Worm (Caenorhabditis elegans) whole organism, mixed stage, embryonic: ENCODE results near the gene aman-2.

Experiments
- M03D4.4 ChIP-seq: sonication (generic microtip); optimal IDR thresholded peaks from 2 replicates; lab custom pipeline; 2017; ENCODE audit warnings: mild to moderate bottlenecking, missing genetic modification characterization, missing compliant biosample characterization
- bed-3 ChIP-seq: fragments of 200-800 bp; sonication (Bioruptor generic); optimal IDR thresholded peaks from 3 replicates; lab custom pipeline; 2018; ENCODE audit warnings: mild to moderate bottlenecking, missing genetic modification characterization, moderate library complexity, missing compliant biosample characterization
- blmp-1 ChIP-seq: fragments of 150-350 bp; optimal IDR thresholded peaks from 2 replicates; lab custom pipeline; 2014; ENCODE audit warnings: missing biosample characterization, missing genetic modification characterization
- ceh-39 ChIP-seq: fragments of 150-350 bp; optimal IDR thresholded peaks from 2 replicates; lab custom pipeline; 2014; ENCODE audit warnings: missing biosample characterization, missing genetic modification characterization
- ceh-43 ChIP-seq: fragments of 200-800 bp; sonication (Bioruptor generic); optimal IDR thresholded peaks from 2 replicates; lab custom pipeline; 2018; ENCODE audit warnings: mild to moderate bottlenecking, missing genetic modification characterization, moderate library complexity, missing compliant biosample characterization
- ceh-83 ChIP-seq: fragments of 200-800 bp; sonication (Bioruptor generic); optimal IDR thresholded peaks from 2 replicates; lab custom pipeline; 2018; ENCODE audit warnings: mild to moderate bottlenecking, missing genetic modification characterization, missing compliant biosample characterization
- ces-1 ChIP-seq: fragments of 150-350 bp; optimal IDR thresholded peaks from 2 replicates; lab custom pipeline; 2014; ENCODE audit warnings: missing biosample characterization, missing genetic modification reagents, missing genetic modification characterization
- elt-3 ChIP-seq: fragments of 150-350 bp; optimal IDR thresholded peaks from 2 replicates; lab custom pipeline; 2014; ENCODE audit warnings: missing biosample characterization, missing genetic modification characterization
- hlh-1 ChIP-seq: fragments of 150-350 bp; optimal IDR thresholded peaks from 2 replicates; lab custom pipeline; 2014; ENCODE audit warnings: missing biosample characterization, missing genetic modification reagents, missing genetic modification characterization
- lin-13 ChIP-seq: fragments of 150-350 bp; optimal IDR thresholded peaks from 2 replicates; lab custom pipeline; 2014; ENCODE audit warnings: missing biosample characterization, missing genetic modification characterization
- lin-32 ChIP-seq: fragments of 200-800 bp; sonication (Bioruptor generic); optimal IDR thresholded peaks from 2 replicates; lab custom pipeline; 2018; ENCODE audit warnings: mild to moderate bottlenecking, missing genetic modification characterization, missing compliant biosample characterization
- mab-5 ChIP-seq: fragments of 150-350 bp; optimal IDR thresholded peaks from 2 replicates; lab custom pipeline; 2014; ENCODE audit warnings: missing biosample characterization, missing genetic modification characterization
- mep-1 ChIP-seq: fragments of 150-350 bp; optimal IDR thresholded peaks from 2 replicates; lab custom pipeline; 2017; ENCODE audit warnings: missing biosample characterization, missing genetic modification reagents, missing genetic modification characterization, inconsistent platforms
- mls-2 ChIP-seq: sonication (generic microtip); optimal IDR thresholded peaks from 2 replicates; lab custom pipeline; 2016; ENCODE audit warnings: mild to moderate bottlenecking, missing genetic modification characterization, moderate library complexity, missing compliant biosample characterization
- nhr-12 ChIP-seq: fragments of 150-350 bp; optimal IDR thresholded peaks from 2 replicates; lab custom pipeline; 2014; ENCODE audit warnings: missing biosample characterization, missing genetic modification characterization
- nhr-2 ChIP-seq: fragments of 150-350 bp; optimal IDR thresholded peaks from 2 replicates; lab custom pipeline; 2014; ENCODE audit warnings: missing biosample characterization, missing genetic modification characterization
- nhr-237 ChIP-seq: fragments of 150-350 bp; optimal IDR thresholded peaks from 2 replicates; lab custom pipeline; 2014; ENCODE audit warnings: missing biosample characterization, missing genetic modification characterization
- nhr-28 ChIP-seq: fragments of 150-350 bp; optimal IDR thresholded peaks from 2 replicates; lab custom pipeline; 2014; ENCODE audit warnings: missing biosample characterization, missing genetic modification characterization
- nhr-76 ChIP-seq: sonication (generic microtip); optimal IDR thresholded peaks from 2 replicates; lab custom pipeline; 2017; ENCODE audit warnings: missing biosample characterization, missing genetic modification characterization
- sem-2 ChIP-seq: fragments of 200-800 bp; sonication (Bioruptor generic); optimal IDR thresholded peaks from 2 replicates; lab custom pipeline; 2018; ENCODE audit warnings: mild to moderate bottlenecking, missing genetic modification characterization, missing compliant biosample characterization
- snpc-4 ChIP-seq: fragments of 150-350 bp; optimal IDR thresholded peaks from 2 replicates; lab custom pipeline; 2014; ENCODE audit warnings: missing biosample characterization, missing genetic modification characterization
- sptf-1 ChIP-seq: sonication (generic microtip); optimal IDR thresholded peaks from 2 replicates; lab custom pipeline; 2017; ENCODE audit warnings: mild to moderate bottlenecking, missing genetic modification characterization, moderate library complexity, missing compliant biosample characterization
- tbx-8 ChIP-seq: fragments of 200-800 bp; sonication (Bioruptor generic); optimal IDR thresholded peaks from 2 replicates; lab custom pipeline; 2018; ENCODE audit warnings: mild to moderate bottlenecking, missing genetic modification characterization, moderate library complexity, missing compliant biosample characterization
- unc-39 ChIP-seq: fragments of 150-350 bp; optimal IDR thresholded peaks from 2 replicates; lab custom pipeline; 2014; ENCODE audit warnings: missing biosample characterization, missing genetic modification characterization
- unc-62 ChIP-seq: fragments of 150-350 bp; optimal IDR thresholded peaks from 2 replicates; lab custom pipeline; 2014; ENCODE audit warnings: missing biosample characterization, missing genetic modification reagents, missing genetic modification characterization
- zip-8 ChIP-seq: fragments of 150-350 bp; optimal IDR thresholded peaks from 2 replicates; lab custom pipeline; 2014; ENCODE audit warnings: missing biosample characterization, missing genetic modification characterization
- ztf-11 ChIP-seq: fragments of 150-350 bp; optimal IDR thresholded peaks from 2 replicates; lab custom pipeline; 2014; ENCODE audit warnings: missing biosample characterization, missing genetic modification characterization

aman-2 gene

DNA sequence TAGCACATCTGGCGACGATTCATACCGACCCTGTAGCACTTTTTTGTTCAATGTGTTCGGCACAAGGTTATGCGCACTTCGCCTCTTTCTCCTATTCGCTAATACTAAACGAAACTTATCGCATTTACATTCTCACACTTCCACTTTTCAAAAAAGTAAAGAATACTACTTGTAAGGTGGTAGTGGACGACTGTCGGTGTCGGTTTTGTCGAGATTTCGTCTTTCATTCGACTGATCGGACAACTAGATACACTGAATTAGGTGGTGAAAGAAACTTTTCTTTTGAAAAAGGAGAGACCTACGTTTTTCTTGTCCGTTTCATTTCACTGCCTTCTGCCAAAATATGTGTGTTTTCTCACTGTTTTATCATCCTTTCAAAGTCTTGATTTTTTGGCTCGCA lies 35.4 kb downstream of the aman-2 start:
- TF ChIP-seq snpc-4, result no peak
- no peak for TF ChIP-seq nhr-2 (tag; lab: Kevin White, UChicago)
- no peak for TF ChIP-seq ceh-39 (tag; lab: Kevin White, UChicago)
- TF ChIP-seq nhr-237, result no peak
- TF ChIP-seq ces-1, result no peak
- TF ChIP-seq zip-8 (tag; lab: Kevin White, UChicago), result no peak
- no peak for TF ChIP-seq sem-2 (GFP tag; lab: Kevin White, UChicago)
- no peak for TF ChIP-seq mls-2 (tag; lab: Kevin White, UChicago)
- no peak for TF ChIP-seq tbx-8 (GFP tag; lab: Kevin White, UChicago)
- TF ChIP-seq mab-5 (tag; lab: Kevin White, UChicago), result no peak
- TF ChIP-seq M03D4.4, result no peak

DNA sequence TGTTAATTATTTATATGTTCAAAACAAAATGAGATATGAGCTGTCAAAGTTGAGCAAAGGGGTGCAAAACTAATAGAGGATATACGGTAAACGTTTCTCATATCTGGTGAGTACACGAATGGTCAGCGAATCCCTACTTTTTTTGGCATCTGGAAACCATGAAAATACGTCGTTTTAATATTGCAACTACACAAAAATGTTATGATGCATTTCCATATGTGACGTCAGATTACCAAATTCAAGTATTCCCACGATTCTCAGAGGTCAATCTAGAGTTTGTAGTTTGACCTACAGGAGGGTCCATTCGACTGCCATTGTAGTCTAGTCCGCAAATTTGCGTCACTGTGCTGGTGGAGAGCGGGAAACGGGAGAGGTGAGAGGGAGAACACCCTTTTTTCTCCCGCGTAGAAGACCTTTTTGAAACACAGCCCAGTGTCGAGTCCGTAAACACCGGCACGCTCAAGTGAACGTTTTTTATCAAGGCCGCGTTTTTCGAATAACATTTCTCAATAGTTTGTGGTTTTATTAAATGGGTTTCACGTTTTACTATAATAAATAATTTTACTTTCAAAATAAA lies 36.6 kb downstream of the aman-2 start:
- TF ChIP-seq ceh-83 (GFP tag; lab: Kevin White, UChicago), result no peak
- TF ChIP-seq nhr-12 (tag; lab: Kevin White, UChicago), result peak; percentile 32
- peak; percentile 25 for TF ChIP-seq lin-13 (tag; lab: Kevin White, UChicago)
- TF ChIP-seq nhr-28 (tag; lab: Kevin White, UChicago), result no peak
- no peak for TF ChIP-seq zip-8 (tag; lab: Kevin White, UChicago)
- no peak for TF ChIP-seq elt-3
- TF ChIP-seq nhr-237, result no peak
- TF ChIP-seq mep-1 (tag; lab: Kevin White, UChicago), result peak; percentile 50
- no peak for TF ChIP-seq mls-2 (tag; lab: Kevin White, UChicago)
- no peak for TF ChIP-seq sptf-1 (tag; lab: Kevin White, UChicago)

DNA sequence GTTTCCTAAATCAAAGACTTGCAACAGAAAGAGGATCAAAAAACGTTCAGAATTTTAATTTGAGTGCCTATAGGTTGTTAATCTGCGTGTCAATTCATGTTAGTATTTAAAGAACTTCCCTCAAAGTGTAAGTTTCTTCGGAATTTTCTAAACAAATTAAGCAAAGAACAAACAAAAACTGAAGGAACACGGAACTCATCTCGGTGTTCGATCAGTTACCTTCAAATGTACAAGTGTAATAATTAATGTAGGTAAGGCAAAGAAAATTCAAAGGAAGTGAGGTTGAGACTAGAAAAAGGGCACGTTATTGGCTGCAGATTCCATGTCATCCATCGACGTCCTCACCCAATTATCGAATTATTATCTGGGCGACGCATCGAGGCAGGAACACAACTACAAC lies 39.1 kb downstream of the aman-2 start, which contains the start of gene K12G11.6:
K12G11.6 (plus strand) TSS at position 357 of the 400 bp plus-strand sequence.
- TF ChIP-seq hlh-1 (tag; lab: Kevin White, UChicago) (no peak), lin-32 (no peak), snpc-4 (no peak), ces-1 (no peak), elt-3 (no peak)

DNA sequence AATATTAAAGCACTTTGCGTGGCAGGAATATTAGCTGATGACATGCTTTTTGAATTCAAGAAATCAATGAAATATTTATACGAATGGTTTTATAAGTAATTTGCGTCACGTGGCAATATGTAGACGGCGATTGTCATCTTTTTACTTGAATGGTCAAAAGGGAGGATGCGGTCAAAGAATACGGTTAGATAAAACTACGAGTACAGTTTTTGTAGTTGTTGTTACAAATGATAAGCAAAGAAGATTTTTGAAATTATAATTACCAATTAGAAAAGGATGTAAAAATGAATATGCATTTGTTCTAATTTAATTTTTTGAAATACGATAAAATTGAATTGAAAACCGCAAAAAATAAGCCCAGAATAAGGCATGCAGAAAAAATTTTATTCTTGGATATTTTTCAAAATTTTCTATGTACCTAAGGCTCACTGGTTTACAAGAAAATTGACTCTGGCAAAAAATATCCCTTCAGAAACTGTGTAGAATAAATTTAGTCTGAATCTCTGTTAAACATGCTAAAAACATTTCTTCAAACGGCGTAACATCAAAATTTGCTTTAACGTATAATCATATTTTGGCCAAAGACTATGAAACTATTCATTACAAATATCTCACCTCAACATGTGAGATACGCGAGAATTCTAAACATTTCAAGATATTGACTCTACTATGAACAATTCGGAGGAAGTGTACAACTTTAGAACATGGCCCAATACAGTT lies 41.7 kb downstream of the aman-2 start, which contains the start of the genes sodh-2 and srx-76:
sodh-2 (minus strand) TSS at position 101 of the 720 bp plus-strand sequence.
srx-76 (plus strand) TSS at position 670 of the 720 bp plus-strand sequence.
- no peak for TF ChIP-seq nhr-76 (tag; lab: Kevin White, UChicago)
- TF ChIP-seq tbx-8 (GFP tag; lab: Kevin White, UChicago), result no peak
- no peak for TF ChIP-seq hlh-1 (tag; lab: Kevin White, UChicago)
- TF ChIP-seq mls-2 (tag; lab: Kevin White, UChicago), result no peak
- no peak for TF ChIP-seq bed-3 (GFP tag; lab: Kevin White, UChicago)
- no peak for TF ChIP-seq unc-62 (GFP tag; lab: Kevin White, UChicago)
- TF ChIP-seq nhr-2 (tag; lab: Kevin White, UChicago), result no peak
- TF ChIP-seq ztf-11 (tag; lab: Kevin White, UChicago), result no peak

ce11 chrV:11889115-11889935 lies 43.7 kb downstream of the aman-2 start:
- TF ChIP-seq lin-13 (tag; lab: Kevin White, UChicago) (no peak), mep-1 (tag; lab: Kevin White, UChicago) (no peak), mab-5 (tag; lab: Kevin White, UChicago) (no peak), nhr-12 (tag; lab: Kevin White, UChicago) (no peak), ceh-39 (tag; lab: Kevin White, UChicago) (no peak), sem-2 (GFP tag; lab: Kevin White, UChicago) (no peak), sptf-1 (tag; lab: Kevin White, UChicago) (no peak), zip-8 (tag; lab: Kevin White, UChicago) (no peak), hlh-1 (tag; lab: Kevin White, UChicago) (no peak), ztf-11 (tag; lab: Kevin White, UChicago) (no peak), ces-1 (no peak), lin-32 (no peak), elt-3 (no peak), nhr-237 (no peak), tbx-8 (GFP tag; lab: Kevin White, UChicago) (no peak), snpc-4 (no peak), unc-39 (tag; lab: Kevin White, UChicago) (no peak), ceh-43 (no peak), blmp-1 (no peak), nhr-28 (tag; lab: Kevin White, UChicago) (no peak)
- TF ChIP-seq, all 35 proteins: peak for 0
